Worm (Caenorhabditis elegans) whole organism, young adult: ENCODE data around the gene xpo-3.

Experiments used
- B0035.1 ChIP-seq: sonication (generic microtip); optimal IDR thresholded peaks from 2 replicates; lab custom pipeline; 2016; ENCODE audit warnings: missing genetic modification characterization, mild to moderate bottlenecking, missing compliant biosample characterization, missing genotype, missing genetic modification reagents
- F23B12.7 ChIP-seq: sonication (generic microtip); optimal IDR thresholded peaks from 2 replicates; lab custom pipeline; 2017; ENCODE audit warnings: missing genetic modification characterization, mild to moderate bottlenecking, missing compliant biosample characterization, antibody characterized with exemption, moderate library complexity; ENCODE audit not compliant: insufficient read depth
- F49E8.2 ChIP-seq: sonication (generic microtip); optimal IDR thresholded peaks from 3 replicates; lab custom pipeline; 2017; ENCODE audit warnings: missing genetic modification characterization, mild to moderate bottlenecking, missing compliant biosample characterization, antibody characterized with exemption, moderate library complexity; ENCODE audit not compliant: insufficient read depth
- lin-26 ChIP-seq: fragments of 200-800 bp; sonication (Bioruptor generic); IDR thresholded peaks from 2 replicates; pipeline ENCODE4 v1.3.6; 2022; ENCODE audit warnings: missing genetic modification reagents, missing genetic modification characterization, missing compliant biosample characterization
- lin-40 ChIP-seq: sonication (generic microtip); optimal IDR thresholded peaks from 2 replicates; lab custom pipeline; 2016; ENCODE audit warnings: missing genetic modification characterization, mild to moderate bottlenecking, missing compliant biosample characterization, missing genotype, missing genetic modification reagents
- pha-4 ChIP-seq: fragments of 150-350 bp; sonication (generic microtip); optimal IDR thresholded peaks from 2 replicates; lab custom pipeline; 2014; ENCODE audit warnings: missing biosample characterization, missing genetic modification reagents, missing genetic modification characterization

DNA sequence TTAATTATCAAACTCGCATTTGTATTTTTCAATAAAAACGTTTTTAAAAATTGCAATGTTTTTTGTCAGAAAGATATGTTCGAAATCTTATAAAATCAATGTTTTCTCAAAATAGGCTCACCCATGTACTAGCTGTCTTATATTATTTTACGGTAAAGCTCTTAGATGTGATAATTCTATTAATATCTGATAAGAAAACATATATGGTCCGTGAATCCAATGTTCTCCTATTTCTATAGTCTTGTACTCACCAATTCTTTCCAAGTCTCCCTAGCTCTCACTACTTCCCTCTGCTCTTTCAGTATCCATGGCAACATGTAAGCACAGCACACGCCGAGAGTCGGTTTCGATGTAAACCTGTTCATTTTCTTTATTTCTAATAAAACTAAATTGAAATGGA is 9.9 kb upstream of the xpo-3 start, which contains the start of gene bbs-2:
- no peak for TF ChIP-seq pha-4 (tag; lab: Kevin White, UChicago)
- no peak for TF ChIP-seq F49E8.2
- no peak for TF ChIP-seq lin-40 (tag; lab: Kevin White, UChicago)
- TF ChIP-seq lin-26: no peak
- no peak for TF ChIP-seq B0035.1 (tag; lab: Kevin White, UChicago)
- no peak for TF ChIP-seq F23B12.7
